Worm (Caenorhabditis elegans) whole organism, early embryonic: ENCODE measurements around the gene Y47D7A.2.

ENCODE experiments used
- B0310.2 ChIP-seq: sonication (generic microtip); optimal IDR thresholded peaks from 2 replicates; lab custom pipeline; 2016; ENCODE audit warnings: mild to moderate bottlenecking, missing genetic modification characterization, missing compliant biosample characterization
- F13C5.2 ChIP-seq: sonication (generic microtip); optimal IDR thresholded peaks from 2 replicates; lab custom pipeline; 2017; ENCODE audit warnings: mild to moderate bottlenecking, missing genetic modification characterization, inconsistent platforms, missing compliant biosample characterization
- aly-1 ChIP-seq: sonication (generic microtip); optimal IDR thresholded peaks from 2 replicates; lab custom pipeline; 2016; ENCODE audit warnings: missing genetic modification characterization, missing compliant biosample characterization
- ama-1 ChIP-seq: fragments of 150-350 bp; optimal IDR thresholded peaks from 2 replicates; lab custom pipeline; 2014
- ceh-13 ChIP-seq: fragments of 200-800 bp; sonication (Bioruptor generic); optimal IDR thresholded peaks from 2 replicates; lab custom pipeline; 2018; ENCODE audit warnings: mild to moderate bottlenecking, missing genetic modification characterization, missing compliant biosample characterization
- ceh-36 ChIP-seq: sonication (generic microtip); optimal IDR thresholded peaks from 2 replicates; lab custom pipeline; 2016; ENCODE audit warnings: missing genetic modification characterization, inconsistent platforms, missing compliant biosample characterization
- ets-7 ChIP-seq: sonication (generic microtip); optimal IDR thresholded peaks from 2 replicates; lab custom pipeline; 2016; ENCODE audit warnings: missing genotype, missing genetic modification characterization, missing compliant biosample characterization
- flt-1 ChIP-seq: fragments of 200-800 bp; sonication (Bioruptor generic); IDR thresholded peaks from 2 replicates; pipeline ENCODE4 v1.3.6; 2022; ENCODE audit warnings: missing genetic modification characterization, missing compliant biosample characterization
- hmbx-1 ChIP-seq: sonication (generic microtip); optimal IDR thresholded peaks from 2 replicates; lab custom pipeline; 2016; ENCODE audit warnings: mild to moderate bottlenecking, missing genetic modification characterization, missing compliant biosample characterization
- hmg-4 ChIP-seq: fragments of 200-800 bp; sonication (Bioruptor generic); optimal IDR thresholded peaks from 2 replicates; lab custom pipeline; 2018; ENCODE audit warnings: mild to moderate bottlenecking, missing genetic modification characterization, missing compliant biosample characterization
- hnd-1 ChIP-seq: sonication (generic microtip); optimal IDR thresholded peaks from 2 replicates; lab custom pipeline; 2016; ENCODE audit warnings: missing genetic modification characterization, missing compliant biosample characterization
- pes-1 ChIP-seq: fragments of 200-800 bp; sonication (Bioruptor generic); IDR thresholded peaks from 2 replicates; pipeline ENCODE4 v1.3.6; 2022; ENCODE audit warnings: missing genetic modification reagents, missing genetic modification characterization, missing compliant biosample characterization
- scrt-1 ChIP-seq: fragments of 200-800 bp; sonication (Bioruptor generic); IDR thresholded peaks from 2 replicates; pipeline ENCODE4 v1.3.6; 2022; ENCODE audit warnings: missing genetic modification characterization, missing compliant biosample characterization
- sea-1 ChIP-seq: fragments of 200-800 bp; sonication (Bioruptor generic); conservative IDR thresholded peaks from 2 replicates; pipeline ENCODE4 v1.3.6; 2022; ENCODE audit warnings: missing genetic modification characterization, missing compliant biosample characterization
- tbx-11 ChIP-seq: fragments of 200-800 bp; sonication (Bioruptor generic); IDR thresholded peaks from 2 replicates; pipeline ENCODE4 v1.3.6; 2022; ENCODE audit warnings: missing genetic modification characterization, missing compliant biosample characterization
- tbx-37 ChIP-seq: fragments of 200-800 bp; sonication (Bioruptor generic); conservative IDR thresholded peaks from 2 replicates; pipeline ENCODE4 v1.3.6; 2022; ENCODE audit warnings: missing genetic modification reagents, missing genetic modification characterization, missing compliant biosample characterization
- tra-4 ChIP-seq: sonication (generic microtip); optimal IDR thresholded peaks from 2 replicates; lab custom pipeline; 2017; ENCODE audit warnings: missing genetic modification characterization, missing compliant biosample characterization

Y47D7A.2 gene

DNA sequence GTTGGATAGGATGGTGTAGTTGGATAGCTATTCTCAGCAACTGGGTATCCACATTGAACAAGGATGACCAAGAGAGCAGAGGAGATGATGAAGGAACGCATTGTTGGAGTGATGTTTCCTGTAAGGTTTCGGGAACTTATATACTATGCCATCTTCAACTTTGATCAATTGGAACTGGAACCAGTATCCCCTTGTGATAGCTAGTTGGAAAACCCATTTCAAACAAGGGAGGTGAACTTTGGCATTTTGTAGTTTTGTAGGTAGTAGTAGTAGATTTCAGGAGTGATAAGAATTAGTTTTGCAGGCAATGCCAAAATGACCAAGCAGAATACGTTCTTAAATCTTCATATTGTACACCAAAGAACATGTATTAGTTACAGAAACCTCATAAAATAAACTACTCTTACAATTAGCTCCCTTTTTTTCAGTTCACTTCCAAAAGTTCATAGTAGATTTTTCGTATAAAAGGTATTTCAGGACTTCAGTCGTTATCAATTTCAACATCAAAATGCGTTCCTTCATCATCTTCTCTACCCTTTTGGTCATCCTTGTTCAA, at the start of gene Y47D7A.2, which contains the start of gene Y47D7A.7:
Gene Y47D7A.2, plus strand, starts transcription at position 506 of the 556 bp plus-strand sequence.
Gene Y47D7A.7, minus strand, starts transcription at position 101 of the 556 bp plus-strand sequence.
- no peak for TF ChIP-seq B0310.2 (tag; lab: Kevin White, UChicago)
- TF ChIP-seq ceh-36 (tag; lab: Kevin White, UChicago): no peak
- TF ChIP-seq ama-1 (lab: Kevin White, UChicago): no peak
- no peak for TF ChIP-seq tra-4 (tag; lab: Kevin White, UChicago)
- no peak for TF ChIP-seq ceh-13 (GFP tag; lab: Kevin White, UChicago)
- no peak for TF ChIP-seq F13C5.2 (tag; lab: Kevin White, UChicago)
- no peak for TF ChIP-seq hmg-4 (GFP tag; lab: Kevin White, UChicago)
- no peak for TF ChIP-seq flt-1 (GFP tag; lab: Robert Waterston, UW)
- TF ChIP-seq sea-1: no peak
- TF ChIP-seq ets-7 (tag; lab: Kevin White, UChicago): no peak
- TF ChIP-seq tbx-37 (GFP tag; lab: Robert Waterston, UW): no peak
- no peak for TF ChIP-seq scrt-1 (GFP tag; lab: Robert Waterston, UW)
- no peak for TF ChIP-seq hnd-1 (tag; lab: Kevin White, UChicago)
- TF ChIP-seq pes-1: no peak
- TF ChIP-seq tbx-11 (GFP tag; lab: Robert Waterston, UW): no peak

DNA sequence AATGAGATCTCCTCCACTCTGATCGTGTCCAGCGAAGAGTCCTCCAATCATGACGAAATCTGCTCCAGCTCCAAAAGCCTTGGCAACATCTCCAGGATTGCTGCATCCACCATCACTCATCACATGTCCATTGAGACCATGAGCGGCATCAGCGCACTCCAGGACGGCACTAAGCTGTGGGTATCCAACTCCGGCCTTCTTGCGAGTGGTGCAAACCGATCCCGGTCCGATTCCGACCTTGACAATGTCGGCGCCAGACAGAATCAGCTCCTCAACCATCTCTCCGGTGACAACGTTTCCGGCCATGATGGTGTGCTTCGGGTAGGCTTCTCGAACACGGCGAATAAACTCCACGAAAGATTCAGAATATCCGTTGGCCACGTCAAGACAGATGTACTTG, 49.6 kb upstream of the Y47D7A.2 start:
- no peak for TF ChIP-seq tbx-37 (GFP tag; lab: Robert Waterston, UW)
- TF ChIP-seq hmbx-1: no peak
- TF ChIP-seq flt-1 (GFP tag; lab: Robert Waterston, UW): no peak
- TF ChIP-seq ets-7 (tag; lab: Kevin White, UChicago): no peak
- TF ChIP-seq ceh-13 (GFP tag; lab: Kevin White, UChicago): no peak
- no peak for TF ChIP-seq hnd-1 (tag; lab: Kevin White, UChicago)
- no peak for TF ChIP-seq hmg-4 (GFP tag; lab: Kevin White, UChicago)

DNA sequence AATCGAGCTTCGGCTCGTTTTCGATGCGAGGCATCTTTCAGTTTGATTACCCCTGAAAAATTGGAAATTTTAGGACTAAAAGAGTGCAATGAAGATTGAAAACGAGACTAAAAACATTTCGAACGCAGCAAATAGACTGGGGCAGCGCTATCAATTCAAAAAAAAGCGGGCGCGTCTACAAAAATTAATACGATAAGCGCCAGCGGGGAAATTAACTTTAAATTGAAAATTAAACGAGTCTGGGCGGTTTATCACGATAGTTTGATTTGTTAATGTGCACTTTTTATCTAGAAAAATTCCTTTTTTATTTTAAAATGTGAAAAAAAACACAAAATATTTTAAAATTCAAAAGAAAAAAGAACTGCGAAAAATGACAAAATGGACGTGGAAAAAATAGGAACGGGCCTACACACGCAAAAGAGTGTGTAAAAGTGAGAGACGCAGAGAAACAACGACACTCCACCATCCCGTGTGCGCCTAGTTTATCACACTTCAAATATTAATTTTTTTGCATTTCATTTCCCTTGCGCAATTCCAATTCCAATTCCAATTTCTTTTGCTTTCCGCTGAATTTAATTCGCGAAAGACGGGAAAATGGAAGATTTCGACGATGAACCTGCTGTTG, 48.7 kb upstream of the Y47D7A.2 start, which contains the start of the genes gmpr-1 and fipp-1:
Gene gmpr-1, minus strand, starts transcription at position 75 of the 625 bp plus-strand sequence.
Gene fipp-1, plus strand, starts transcription at position 499 of the 625 bp plus-strand sequence.
- TF ChIP-seq aly-1 (tag; lab: Kevin White, UChicago): no peak
- TF ChIP-seq ceh-36 (tag; lab: Kevin White, UChicago): no peak
- no peak for TF ChIP-seq F13C5.2 (tag; lab: Kevin White, UChicago)
- TF ChIP-seq pes-1: no peak

DNA sequence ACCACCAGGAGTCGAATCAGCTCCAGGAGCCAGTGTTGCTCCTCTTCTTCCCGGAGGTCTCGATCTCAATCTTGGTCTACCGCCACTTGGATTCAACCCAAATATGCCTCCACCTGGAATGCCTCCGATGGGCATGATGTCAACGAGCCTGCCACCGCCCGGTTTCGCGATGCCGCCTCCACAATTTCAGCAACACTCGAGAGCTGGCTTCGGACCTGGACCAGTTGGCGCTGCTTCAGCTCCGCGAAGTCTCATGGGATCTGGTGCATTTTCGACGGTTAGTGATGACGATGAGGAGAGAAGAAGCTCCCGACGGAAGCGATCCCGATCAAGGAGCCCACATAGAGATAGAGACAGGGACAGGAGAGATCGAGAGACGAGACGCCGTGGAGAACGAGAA, 47.1 kb upstream of the Y47D7A.2 start:
- no peak for TF ChIP-seq scrt-1 (GFP tag; lab: Robert Waterston, UW)

DNA sequence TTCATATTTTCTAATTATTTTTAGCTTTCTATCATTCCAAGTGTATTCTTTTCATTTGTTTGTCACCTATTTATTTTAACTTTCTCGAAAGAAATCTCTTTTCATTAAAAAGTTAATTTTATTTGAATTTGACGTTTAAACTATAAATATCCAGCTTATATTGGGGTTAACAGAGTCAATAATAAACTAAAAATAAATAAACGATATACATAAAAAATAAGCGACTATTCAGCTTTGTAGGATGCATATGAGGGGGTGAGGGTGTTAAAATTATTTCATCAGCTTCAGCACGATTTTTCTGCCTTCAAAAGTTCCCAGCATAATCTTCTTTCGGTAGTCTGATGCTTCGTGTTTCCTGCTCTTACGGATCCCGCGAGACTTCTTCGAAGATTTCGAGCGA, 46.4 kb upstream of the Y47D7A.2 start:
- TF ChIP-seq hnd-1 (tag; lab: Kevin White, UChicago) (no peak), aly-1 (tag; lab: Kevin White, UChicago) (no peak), sea-1 (no peak), ceh-36 (tag; lab: Kevin White, UChicago) (no peak), scrt-1 (GFP tag; lab: Robert Waterston, UW) (no peak), flt-1 (GFP tag; lab: Robert Waterston, UW) (no peak), pes-1 (no peak), hmbx-1 (no peak), F13C5.2 (tag; lab: Kevin White, UChicago) (no peak), ets-7 (tag; lab: Kevin White, UChicago) (no peak), B0310.2 (tag; lab: Kevin White, UChicago) (no peak), hmg-4 (GFP tag; lab: Kevin White, UChicago) (no peak), tbx-37 (GFP tag; lab: Robert Waterston, UW) (no peak), tra-4 (tag; lab: Kevin White, UChicago) (no peak), ama-1 (lab: Kevin White, UChicago) (no peak), tbx-11 (GFP tag; lab: Robert Waterston, UW) (no peak), ceh-13 (GFP tag; lab: Kevin White, UChicago) (no peak)

DNA sequence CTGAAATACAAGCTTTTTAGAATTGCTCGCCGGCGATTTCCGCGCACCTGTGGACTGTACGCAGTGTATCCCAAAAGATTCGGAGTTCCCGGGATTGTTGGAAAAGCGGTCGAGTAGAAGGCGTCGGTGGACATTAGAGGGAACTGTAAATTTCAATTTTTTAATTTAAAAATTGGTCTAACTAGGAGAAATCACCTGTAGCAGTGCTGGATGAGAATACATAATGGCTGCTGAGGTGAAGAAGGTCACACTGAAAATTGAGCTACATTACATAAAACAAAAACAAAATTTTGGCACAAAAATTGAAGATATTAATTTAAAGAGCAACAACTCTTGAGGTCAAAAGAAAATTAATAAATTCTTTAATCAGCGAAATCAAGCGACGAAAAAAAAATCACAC, 45.4 kb upstream of the Y47D7A.2 start, which contains the start of gene neg-1:
Gene neg-1, minus strand, starts transcription at position 250 of the 400 bp plus-strand sequence.
- TF ChIP-seq hmbx-1 (no peak), F13C5.2 (tag; lab: Kevin White, UChicago) (no peak), B0310.2 (tag; lab: Kevin White, UChicago) (no peak), flt-1 (GFP tag; lab: Robert Waterston, UW) (no peak), sea-1 (no peak), ceh-13 (GFP tag; lab: Kevin White, UChicago) (no peak), tbx-37 (GFP tag; lab: Robert Waterston, UW) (no peak), ceh-36 (tag; lab: Kevin White, UChicago) (no peak), aly-1 (tag; lab: Kevin White, UChicago) (no peak), hnd-1 (tag; lab: Kevin White, UChicago) (no peak), hmg-4 (GFP tag; lab: Kevin White, UChicago) (no peak), ama-1 (lab: Kevin White, UChicago) (no peak)

DNA sequence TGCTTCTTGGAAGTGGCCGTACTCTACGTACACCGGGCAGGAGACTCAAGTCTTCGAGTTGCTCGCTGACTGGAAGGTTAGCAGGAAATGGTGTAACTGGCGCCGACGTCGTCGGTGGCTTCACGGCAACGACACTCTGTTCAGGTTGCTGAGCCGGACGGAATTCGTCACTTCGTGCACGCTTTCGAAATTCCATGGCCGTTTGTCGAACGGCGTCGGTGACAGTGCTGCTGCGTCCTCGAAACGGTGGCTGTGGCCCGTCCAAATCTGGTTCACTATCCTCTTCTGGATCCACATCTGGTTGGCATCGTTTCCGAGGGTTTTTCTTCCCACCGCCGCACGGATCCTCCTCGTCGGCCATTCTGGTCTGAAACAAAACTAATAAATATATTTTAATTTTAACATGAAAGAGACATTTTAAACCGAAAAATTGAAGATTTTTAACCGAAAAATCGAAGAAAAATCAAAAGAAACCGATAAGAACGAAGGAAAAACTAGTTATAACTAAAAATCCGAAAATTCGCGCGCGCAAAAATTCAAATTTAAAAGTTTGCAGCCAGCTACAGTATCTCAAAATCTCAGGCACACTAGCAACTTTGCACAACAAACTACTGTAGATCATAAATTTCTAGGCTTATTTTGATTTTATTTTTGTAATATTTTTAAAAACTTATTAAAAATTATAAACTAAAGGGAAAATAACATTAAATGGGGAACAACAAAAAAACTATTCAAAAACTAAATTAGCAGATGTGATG, 44.1 kb upstream of the Y47D7A.2 start, which contains the start of gene F32D1.7:
Gene F32D1.7, minus strand, starts transcription at position 367 of the 758 bp plus-strand sequence.
- TF ChIP-seq B0310.2 (tag; lab: Kevin White, UChicago) (no peak), F13C5.2 (tag; lab: Kevin White, UChicago) (no peak)
